Fruit fly (Drosophila melanogaster) whole organism, prepupa: ENCODE results near the gene CG5445.

ENCODE experiments used
- CG10631 ChIP-seq: fragments of 200-800 bp; sonication (Bioruptor generic); optimal IDR thresholded peaks from 2 replicates; lab custom pipeline; 2016; ENCODE audit warnings: missing biosample characterization, missing genetic modification characterization
- CG10669 ChIP-seq: fragments of 200-800 bp; sonication (Bioruptor generic); optimal IDR thresholded peaks from 3 replicates; lab custom pipeline; 2018; ENCODE audit warnings: missing biosample characterization, mild to moderate bottlenecking, missing genetic modification characterization, moderate library complexity
- CG11294 ChIP-seq: fragments of 200-800 bp; sonication (Bioruptor generic); IDR thresholded peaks from 2 replicates; pipeline ENCODE4 v1.3.6; 2022; ENCODE audit warnings: missing biosample characterization, missing genetic modification characterization
- CG11762 ChIP-seq: fragments of 200-800 bp; sonication (Bioruptor generic); optimal IDR thresholded peaks from 3 replicates; lab custom pipeline; 2016; ENCODE audit warnings: missing biosample characterization, missing genetic modification characterization; ENCODE audit not compliant: insufficient read depth
- CG11902 ChIP-seq: fragments of 200-800 bp; sonication (Bioruptor generic); optimal IDR thresholded peaks from 3 replicates; lab custom pipeline; 2016; ENCODE audit warnings: missing biosample characterization, missing genetic modification characterization
- CG15336 ChIP-seq: fragments of 200-800 bp; sonication (Bioruptor generic); IDR thresholded peaks from 2 replicates; pipeline ENCODE4 v1.3.6; 2022; ENCODE audit warnings: missing biosample characterization, missing genetic modification characterization
- CG1621 ChIP-seq: fragments of 200-800 bp; sonication (Bioruptor generic); optimal IDR thresholded peaks from 3 replicates; lab custom pipeline; 2018; ENCODE audit warnings: missing biosample characterization, mild to moderate bottlenecking, missing genetic modification characterization
- CG3032 ChIP-seq: fragments of 200-800 bp; optimal IDR thresholded peaks from 2 replicates; lab custom pipeline; 2019; ENCODE audit warnings: missing biosample characterization, mild to moderate bottlenecking, missing genetic modification characterization, moderate library complexity
- CG34406 ChIP-seq: fragments of 200-800 bp; sonication (Bioruptor generic); optimal IDR thresholded peaks from 3 replicates; lab custom pipeline; 2016; ENCODE audit warnings: missing biosample characterization, missing genetic modification characterization
- CG3919 ChIP-seq: fragments of 200-800 bp; sonication (Bioruptor generic); optimal IDR thresholded peaks from 3 replicates; lab custom pipeline; 2016; ENCODE audit warnings: missing biosample characterization, missing genetic modification characterization
- CG6163 ChIP-seq: fragments of 200-800 bp; sonication (Bioruptor generic); IDR thresholded peaks from 3 replicates; pipeline ENCODE4 v1.3.6; 2022; ENCODE audit warnings: missing biosample characterization, missing genetic modification characterization
- CG6792 ChIP-seq: fragments of 200-800 bp; sonication (Bioruptor generic); optimal IDR thresholded peaks from 3 replicates; lab custom pipeline; 2016; ENCODE audit warnings: missing biosample characterization, missing genetic modification characterization
- CG6808 ChIP-seq: fragments of 200-800 bp; sonication (Bioruptor generic); optimal IDR thresholded peaks from 3 replicates; lab custom pipeline; 2017; ENCODE audit warnings: missing biosample characterization, missing genetic modification characterization, mild to moderate bottlenecking, moderate library complexity, missing genetic modification reagents
- CG6854 ChIP-seq: fragments of 200-800 bp; sonication (Bioruptor generic); optimal IDR thresholded peaks from 2 replicates; lab custom pipeline; 2017; ENCODE audit warnings: missing biosample characterization, mild to moderate bottlenecking, missing genetic modification characterization
- CG7368 ChIP-seq: fragments of 200-800 bp; sonication (Bioruptor generic); optimal IDR thresholded peaks from 3 replicates; lab custom pipeline; 2016; ENCODE audit warnings: missing biosample characterization, missing genetic modification characterization
- CG8119 ChIP-seq: fragments of 200-800 bp; sonication (Bioruptor generic); IDR thresholded peaks from 3 replicates; pipeline ENCODE4 v1.3.6; 2022; ENCODE audit warnings: missing biosample characterization, missing genetic modification characterization
- Eip78C ChIP-seq: fragments of 200-800 bp; sonication (Bioruptor generic); peaks from one replicate; lab custom pipeline; 2016; ENCODE audit warnings: missing biosample characterization, missing genetic modification characterization
- Hr39 ChIP-seq: fragments of 200-800 bp; sonication (Bioruptor generic); optimal IDR thresholded peaks from 2 replicates; lab custom pipeline; 2016; ENCODE audit warnings: missing biosample characterization, missing genetic modification characterization
- Hr4 ChIP-seq: fragments of 200-800 bp; sonication (Bioruptor generic); optimal IDR thresholded peaks from 3 replicates; lab custom pipeline; 2016; ENCODE audit warnings: missing biosample characterization, missing genetic modification characterization
- Sox14 ChIP-seq: fragments of 200-800 bp; sonication (Bioruptor generic); optimal IDR thresholded peaks from 3 replicates; lab custom pipeline; 2016; ENCODE audit warnings: missing biosample characterization, missing genetic modification characterization
- Sox15 ChIP-seq: fragments of 200-800 bp; sonication (Bioruptor generic); optimal IDR thresholded peaks from 3 replicates; lab custom pipeline; 2016; ENCODE audit warnings: missing biosample characterization, missing genetic modification characterization
- achi ChIP-seq: fragments of 200-800 bp; sonication (Bioruptor generic); optimal IDR thresholded peaks from 3 replicates; lab custom pipeline; 2016; ENCODE audit warnings: missing biosample characterization, missing genetic modification characterization
- cyc ChIP-seq: fragments of 200-800 bp; sonication (Bioruptor generic); optimal IDR thresholded peaks from 3 replicates; lab custom pipeline; 2016; ENCODE audit warnings: missing biosample characterization, missing genetic modification characterization
- dac ChIP-seq: fragments of 200-800 bp; sonication (Bioruptor generic); optimal IDR thresholded peaks from 2 replicates; lab custom pipeline; 2017; ENCODE audit warnings: missing biosample characterization, mild to moderate bottlenecking, missing genetic modification characterization
- dsx ChIP-seq: fragments of 200-800 bp; optimal IDR thresholded peaks from 3 replicates; lab custom pipeline; 2019; ENCODE audit warnings: missing biosample characterization, mild to moderate bottlenecking, missing genetic modification characterization, moderate library complexity; ENCODE audit not compliant: poor library complexity, severe bottlenecking
- eg ChIP-seq: fragments of 200-800 bp; sonication (Bioruptor generic); IDR thresholded peaks from 3 replicates; pipeline ENCODE4 v1.3.6; 2022; ENCODE audit warnings: missing biosample characterization, missing genetic modification characterization
- esn ChIP-seq: fragments of 200-800 bp; sonication (Bioruptor generic); optimal IDR thresholded peaks from 2 replicates; lab custom pipeline; 2016; ENCODE audit warnings: missing biosample characterization, mild to moderate bottlenecking, missing genetic modification characterization, moderate library complexity
- fd59A ChIP-seq: fragments of 200-800 bp; sonication (Bioruptor generic); optimal IDR thresholded peaks from 2 replicates; lab custom pipeline; 2017; ENCODE audit warnings: missing biosample characterization, mild to moderate bottlenecking, missing genetic modification characterization, missing genetic modification reagents
- fkh ChIP-seq: fragments of 200-800 bp; sonication (Bioruptor generic); optimal IDR thresholded peaks from 3 replicates; lab custom pipeline; 2017; ENCODE audit warnings: missing biosample characterization, mild to moderate bottlenecking, missing genetic modification characterization, moderate library complexity
- salr ChIP-seq, 2 experiments: fragments of 200-800 bp; sonication (Bioruptor generic); optimal IDR thresholded peaks; 3 replicates each; lab custom pipeline; 2016 to 2018; ENCODE audit warnings: missing biosample characterization in 2 of 2, missing genetic modification characterization in 2 of 2, mild to moderate bottlenecking in 1 of 2
- spab ChIP-seq: fragments of 200-800 bp; sonication (Bioruptor generic); optimal IDR thresholded peaks from 2 replicates; lab custom pipeline; 2017; ENCODE audit warnings: missing biosample characterization, mild to moderate bottlenecking, missing genetic modification characterization, missing genetic modification reagents
- ss ChIP-seq, 2 experiments: fragments of 200-800 bp; sonication (Bioruptor generic); optimal IDR thresholded peaks; 2 replicates in 1 of 2; 3 replicates in 1 of 2; lab custom pipeline; 2017 to 2018; ENCODE audit warnings: mild to moderate bottlenecking in 2 of 2, missing biosample characterization in 2 of 2, missing genetic modification characterization in 2 of 2, moderate library complexity in 1 of 2
- svp ChIP-seq: fragments of 200-800 bp; sonication (Bioruptor generic); peaks from one replicate; lab custom pipeline; 2016; ENCODE audit warnings: missing biosample characterization, missing genetic modification characterization
- topi ChIP-seq: fragments of 200-800 bp; sonication (Bioruptor generic); optimal IDR thresholded peaks from 3 replicates; lab custom pipeline; 2016; ENCODE audit warnings: missing biosample characterization, missing genetic modification characterization
- vri ChIP-seq: fragments of 200-800 bp; sonication (Bioruptor generic); optimal IDR thresholded peaks from 3 replicates; lab custom pipeline; 2016; ENCODE audit warnings: missing biosample characterization, mild to moderate bottlenecking, missing genetic modification characterization

CG5445 gene

DNA sequence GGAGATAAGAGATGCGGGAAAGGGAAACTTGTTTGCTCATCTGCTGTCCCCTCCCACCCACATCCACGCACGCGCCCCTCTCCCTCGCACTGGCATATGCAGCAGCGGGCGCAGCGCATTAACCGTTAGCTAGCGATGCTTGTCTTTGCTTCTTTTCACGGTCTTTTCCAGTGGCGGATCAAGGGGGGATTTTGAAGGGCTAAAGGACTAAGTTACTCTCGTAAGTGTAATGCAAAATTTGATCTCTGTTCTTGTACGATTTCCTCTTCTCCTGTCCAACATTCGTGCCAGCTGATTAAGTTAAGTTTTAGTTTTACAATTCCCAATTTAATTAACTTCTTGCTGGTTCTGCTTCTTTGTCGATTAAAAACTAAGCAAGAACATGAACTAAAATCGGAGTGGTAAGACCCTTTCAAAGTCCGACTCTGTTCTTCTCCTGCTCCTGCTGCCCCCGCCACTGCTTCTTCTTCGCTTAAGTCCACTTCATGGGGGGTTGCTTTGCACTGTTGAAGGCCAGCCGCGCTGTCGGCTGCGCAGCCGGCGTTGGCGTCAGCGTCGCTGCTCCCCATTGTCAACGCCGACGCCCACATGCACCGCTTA, 18.4 kb downstream of the CG5445 start (continued):
- TF ChIP-seq spab (GFP tag; lab: Kevin White, UChicago) (peak; percentile 85), CG6792 (GFP tag; lab: Kevin White, UChicago) (peak; percentile 77), CG1621 (tag; lab: Kevin White, UChicago) (peak; percentile 80), CG3919 (GFP tag; lab: Kevin White, UChicago) (peak; percentile 84), CG11294 (GFP tag; lab: Robert Waterston, UW) (peak; percentile 27; the same call in 1 of the 2 replicates), esn (GFP tag; lab: Kevin White, UChicago) (peak; percentile 54), CG6854 (GFP tag; lab: Kevin White, UChicago) (peak; percentile 76), CG8119 (GFP tag; lab: Robert Waterston, UW) (peak; percentile 65; the same call in 2 of the 3 replicates), salr (GFP tag; optimal IDR thresholded peaks at IDR 0.05; lab: Kevin White, UChicago) (peak; percentile 78), dac (GFP tag; lab: Kevin White, UChicago) (peak; percentile 57), CG7368 (GFP tag; lab: Kevin White, UChicago) (peak; percentile 84), Hr39 (GFP tag; lab: Kevin White, UChicago) (peak; percentile 75), eg (0 out of 3 replicates have a peak, but pooled peaks have one; percentile 19), Hr4 (GFP tag; lab: Kevin White, UChicago) (peak; percentile 63), vri (GFP tag; lab: Kevin White, UChicago) (peak; percentile 40), CG3032 (tag; lab: Kevin White, UChicago) (peak; percentile 93), CG6163 (GFP tag; lab: Robert Waterston, UW) (peak; percentile 65; the same call in 2 of the 3 replicates), cyc (GFP tag; lab: Kevin White, UChicago) (peak; percentile 83), CG11902 (GFP tag; lab: Kevin White, UChicago) (peak; percentile 74), CG11762 (GFP tag; lab: Kevin White, UChicago) (peak; percentile 64), CG15336 (GFP tag; lab: Robert Waterston, UW) (peak; percentile 45; the same call in 1 of the 2 replicates), CG6808 (GFP tag; lab: Kevin White, UChicago) (peak; percentile 92), Sox15 (GFP tag; lab: Kevin White, UChicago) (peak; percentile 78), CG10631 (GFP tag; lab: Kevin White, UChicago) (peak; percentile 70), CG34406 (GFP tag; lab: Kevin White, UChicago) (peak; percentile 66), achi (GFP tag; lab: Kevin White, UChicago) (peak; percentile 59), CG10669 (peak; percentile 87)
- TF ChIP-seq, all 60 proteins: peak for 59

DNA sequence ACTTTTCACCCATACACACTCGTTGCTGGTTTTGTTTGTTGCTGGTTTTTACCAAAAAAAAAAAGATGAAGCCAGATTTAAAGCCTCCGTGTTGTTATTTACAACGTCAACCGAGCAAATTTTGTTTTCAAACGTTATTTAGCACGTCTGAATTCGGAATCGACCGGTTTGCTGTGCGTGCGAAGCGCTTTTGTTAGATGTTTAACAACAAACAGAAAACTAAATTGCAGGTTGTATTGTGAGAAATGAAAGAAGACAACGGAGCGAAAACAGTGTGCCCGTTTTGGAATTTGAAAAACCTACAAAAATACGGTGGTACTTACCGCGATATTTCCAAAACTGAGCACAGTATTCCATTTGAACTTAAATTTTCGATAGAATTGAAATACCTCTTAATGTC, 19.4 kb downstream of the CG5445 start, which contains the start of gene Fim:
Fim (minus strand) TSS at position 225 of the 400 bp plus-strand sequence.
- no peak for TF ChIP-seq CG3032 (tag; lab: Kevin White, UChicago)
- no peak for TF ChIP-seq CG1621 (tag; lab: Kevin White, UChicago)
- TF ChIP-seq topi = no peak
- peak in 1 of 2 experiments; percentile 27 for TF ChIP-seq ss (GFP tag; optimal IDR thresholded peaks at IDR 0.05; lab: Kevin White, UChicago)
- TF ChIP-seq svp = peak; percentile 13
- peak; percentile 6 for TF ChIP-seq fkh (GFP tag; lab: Kevin White, UChicago)
- TF ChIP-seq eg = 0 out of 3 replicates have a peak, but pooled peaks have one; percentile 24
- no peak for TF ChIP-seq fd59A (GFP tag; lab: Kevin White, UChicago)
- peak; percentile 19 for TF ChIP-seq vri (GFP tag; lab: Kevin White, UChicago)
- TF ChIP-seq CG6163 (GFP tag; lab: Robert Waterston, UW) = 0 out of 3 replicates have a peak, but pooled peaks have one; percentile 7
- peak; percentile 66 for TF ChIP-seq Eip78C (GFP tag; lab: Kevin White, UChicago)

dm6 chrX:17302202-17303061, 20.1 kb downstream of the CG5445 start:
- TF ChIP-seq dsx (GFP tag; lab: Kevin White, UChicago) (peak; percentile 51), CG6854 (GFP tag; lab: Kevin White, UChicago) (peak; percentile 43), Eip78C (GFP tag; lab: Kevin White, UChicago) (peak; percentile 19), spab (GFP tag; lab: Kevin White, UChicago) (no peak), ss (GFP tag; optimal IDR thresholded peaks at IDR 0.05; lab: Kevin White, UChicago) (peak in 1 of 2 experiments; percentile 1), Sox14 (GFP tag; lab: Kevin White, UChicago) (peak; percentile 15), svp (peak; percentile 98), vri (GFP tag; lab: Kevin White, UChicago) (no peak)
